Worm (Caenorhabditis elegans): ENCODE results near the gene abu-13.

ce11 chrIII:6898518-6898917 lies 47.2 kb downstream of the abu-13 start:
- TF ChIP-seq nhr-12 (tag; optimal IDR thresholded peaks at IDR 0.05) (no peak), mep-1 (tag; optimal IDR thresholded peaks at IDR 0.05) (peak; percentile 21), nhr-11 (tag; optimal IDR thresholded peaks at IDR 0.05) (peak; percentile 35), lin-15B (tag; optimal IDR thresholded peaks at IDR 0.05) (no peak)

Measured in whole organism, L1 larva.